Worm (Caenorhabditis elegans): Measurements from ENCODE around the gene T24E12.10.

Gene T24E12.10

DNA sequence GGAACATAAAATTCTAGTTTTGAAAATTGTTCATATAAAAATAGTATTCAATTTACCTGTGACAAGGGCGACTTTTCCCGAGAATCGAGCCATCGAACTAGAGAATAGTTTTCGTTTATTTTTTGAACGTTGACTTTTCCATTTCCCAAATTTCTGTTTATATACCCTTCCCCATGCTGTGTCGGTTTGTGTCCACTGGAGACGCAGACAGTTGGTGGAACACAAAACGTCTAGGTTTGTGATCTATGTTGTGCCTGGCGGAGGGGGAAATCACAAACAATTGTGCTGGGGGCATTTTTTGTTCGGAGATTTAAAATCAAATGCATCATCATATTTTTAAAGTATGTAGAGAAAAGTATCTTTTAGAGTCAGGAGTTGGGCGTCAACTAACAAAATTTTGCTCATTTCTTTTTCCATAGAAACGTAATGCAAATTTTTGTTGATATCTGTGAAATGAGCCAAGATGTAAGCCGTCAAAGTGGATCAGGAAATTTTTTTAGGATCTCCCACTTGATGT is 29.3 kb downstream of the T24E12.10 start, which contains the start of gene nta-1:
nta-1 (minus strand) TSS at position 131 of the 517 bp plus-strand sequence.
- TF ChIP-seq pha-2 (tag; optimal IDR thresholded peaks at IDR 0.05) (no peak), unc-86 (tag; optimal IDR thresholded peaks at IDR 0.05) (no peak), lim-6 (tag; optimal IDR thresholded peaks at IDR 0.05) (no peak), dve-1 (tag; optimal IDR thresholded peaks at IDR 0.05) (no peak), C08G9.2 (tag; optimal IDR thresholded peaks at IDR 0.05) (no peak), ceh-9 (tag; optimal IDR thresholded peaks at IDR 0.05) (no peak), hlh-6 (tag; optimal IDR thresholded peaks at IDR 0.05) (no peak), K09A11.1 (tag; optimal IDR thresholded peaks at IDR 0.05; ENCODE audit: insufficient read depth) (no peak)

ce11 chrII:3741584-3741983 is 31.4 kb downstream of the T24E12.10 start, which contains the start of gene F12E12.1:
Gene F12E12.1, plus strand, starts transcription at chrII:3741884.
- TF ChIP-seq tbx-2 (tag; optimal IDR thresholded peaks at IDR 0.05), result no peak
- no peak for TF ChIP-seq ceh-24 (tag; optimal IDR thresholded peaks at IDR 0.05)
- TF ChIP-seq T23F11.4 (GFP tag; optimal IDR thresholded peaks at IDR 0.05), result no peak
- no peak for TF ChIP-seq ahr-1 (tag; optimal IDR thresholded peaks at IDR 0.05)
- no peak for TF ChIP-seq K09A11.1 (tag; optimal IDR thresholded peaks at IDR 0.05; ENCODE audit: insufficient read depth)
- TF ChIP-seq ceh-19 (GFP tag; optimal IDR thresholded peaks at IDR 0.05), result no peak
- TF ChIP-seq hlh-8 (tag; optimal IDR thresholded peaks at IDR 0.05), result no peak
- TF ChIP-seq zip-5 (tag; optimal IDR thresholded peaks at IDR 0.05), result no peak
- no peak for TF ChIP-seq pha-2 (tag; optimal IDR thresholded peaks at IDR 0.05)
- TF ChIP-seq sdc-2 (tag; optimal IDR thresholded peaks at IDR 0.05), result no peak
- no peak for TF ChIP-seq unc-86 (tag; optimal IDR thresholded peaks at IDR 0.05)

DNA sequence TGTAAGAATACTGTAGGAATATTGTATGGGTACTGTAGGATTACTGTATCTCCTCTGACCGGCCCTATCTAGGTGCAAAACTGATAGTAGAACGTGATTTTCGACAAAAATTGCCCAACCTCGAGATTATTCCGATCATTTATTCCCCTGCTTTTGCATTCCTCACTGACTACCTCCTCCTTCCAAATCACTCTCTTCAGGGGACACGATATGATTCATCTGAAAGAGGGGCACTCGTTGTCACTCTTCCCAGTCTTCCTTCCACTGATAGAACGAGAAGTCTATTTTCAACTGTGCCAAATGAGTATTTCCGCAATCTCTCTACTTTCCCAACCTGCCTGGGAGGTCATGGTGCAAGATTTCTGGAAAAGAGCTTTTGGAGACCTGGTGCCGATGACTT is 33.4 kb downstream of the T24E12.10 start, which contains the start of gene F12E12.2:
F12E12.2 (plus strand) TSS at position 301 of the 400 bp plus-strand sequence.
- TF ChIP-seq hlh-13 (GFP tag; optimal IDR thresholded peaks at IDR 0.05) (no peak), ceh-14 (tag; optimal IDR thresholded peaks at IDR 0.05) (no peak), ceh-22 (tag; optimal IDR thresholded peaks at IDR 0.05) (no peak), pha-2 (tag; optimal IDR thresholded peaks at IDR 0.05) (no peak), fax-1 (tag; optimal IDR thresholded peaks at IDR 0.05) (no peak), syd-9 (tag; optimal IDR thresholded peaks at IDR 0.05) (no peak), F13H6.1 (tag; optimal IDR thresholded peaks at IDR 0.05) (no peak), ceh-18 (tag; optimal IDR thresholded peaks at IDR 0.05) (no peak), madf-2 (tag; optimal IDR thresholded peaks at IDR 0.05) (no peak), hlh-6 (tag; optimal IDR thresholded peaks at IDR 0.05) (no peak), pha-4 (tag; optimal IDR thresholded peaks at IDR 0.05) (no peak), ets-4 (tag; optimal IDR thresholded peaks at IDR 0.05) (no peak), unc-55 (GFP tag; optimal IDR thresholded peaks at IDR 0.05) (no peak)

- TF ChIP-seq ceh-48 (tag; optimal IDR thresholded peaks at IDR 0.05) (no peak), hlh-8 (tag; optimal IDR thresholded peaks at IDR 0.05) (no peak), nfya-1 (tag; optimal IDR thresholded peaks at IDR 0.05) (no peak), che-1 (tag; optimal IDR thresholded peaks at IDR 0.05) (no peak), dmd-4 (tag; optimal IDR thresholded peaks at IDR 0.05; ENCODE audit: borderline replicate concordance) (no peak), lim-6 (tag; optimal IDR thresholded peaks at IDR 0.05) (no peak), unc-55 (GFP tag; optimal IDR thresholded peaks at IDR 0.05) (no peak), madf-2 (tag; optimal IDR thresholded peaks at IDR 0.05) (no peak), syd-9 (tag; optimal IDR thresholded peaks at IDR 0.05) (no peak), odd-2 (tag; optimal IDR thresholded peaks at IDR 0.05) (no peak), C08G9.2 (tag; optimal IDR thresholded peaks at IDR 0.05) (no peak)
These were observed 36.1 kb downstream of the T24E12.10 start, which contains the start of gene F12E12.6 for ce11 chrII:3736893-3737375. Gene F12E12.6, minus strand, starts transcription at chrII:3736943.

DNA sequence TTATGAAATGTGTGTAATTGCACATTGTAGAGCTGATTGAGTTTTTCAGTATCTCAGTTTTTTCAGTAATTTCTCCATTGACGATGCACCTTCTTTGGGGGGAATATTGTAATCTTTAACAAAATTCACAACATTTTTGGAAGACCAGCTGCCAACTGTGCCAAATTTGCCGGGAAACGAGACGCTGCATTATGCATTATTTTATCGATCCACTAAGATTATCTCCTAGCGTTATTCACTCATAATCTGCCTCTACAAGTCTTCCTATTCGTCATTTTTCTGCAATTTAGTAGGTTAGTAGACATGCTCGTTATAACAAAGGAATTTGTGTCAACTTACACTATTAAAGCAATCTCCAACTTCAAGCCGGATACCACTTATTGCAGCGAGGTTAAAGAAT is 41.3 kb downstream of the T24E12.10 start, which contains the start of the genes sdz-12 and bath-31:
sdz-12 (minus strand) TSS at position 101 of the 400 bp plus-strand sequence.
bath-31 (plus strand) TSS at position 251 of the 400 bp plus-strand sequence.
- TF ChIP-seq ceh-24 (tag; optimal IDR thresholded peaks at IDR 0.05) (no peak), sox-4 (tag; optimal IDR thresholded peaks at IDR 0.05) (no peak), sox-2 (GFP tag; IDR thresholded peaks at IDR 0.05) (no peak), unc-86 (tag; optimal IDR thresholded peaks at IDR 0.05) (no peak)
